Fruit fly (Drosophila melanogaster): Measurements from ENCODE around the gene CG8534.

The CG8534 gene

DNA sequence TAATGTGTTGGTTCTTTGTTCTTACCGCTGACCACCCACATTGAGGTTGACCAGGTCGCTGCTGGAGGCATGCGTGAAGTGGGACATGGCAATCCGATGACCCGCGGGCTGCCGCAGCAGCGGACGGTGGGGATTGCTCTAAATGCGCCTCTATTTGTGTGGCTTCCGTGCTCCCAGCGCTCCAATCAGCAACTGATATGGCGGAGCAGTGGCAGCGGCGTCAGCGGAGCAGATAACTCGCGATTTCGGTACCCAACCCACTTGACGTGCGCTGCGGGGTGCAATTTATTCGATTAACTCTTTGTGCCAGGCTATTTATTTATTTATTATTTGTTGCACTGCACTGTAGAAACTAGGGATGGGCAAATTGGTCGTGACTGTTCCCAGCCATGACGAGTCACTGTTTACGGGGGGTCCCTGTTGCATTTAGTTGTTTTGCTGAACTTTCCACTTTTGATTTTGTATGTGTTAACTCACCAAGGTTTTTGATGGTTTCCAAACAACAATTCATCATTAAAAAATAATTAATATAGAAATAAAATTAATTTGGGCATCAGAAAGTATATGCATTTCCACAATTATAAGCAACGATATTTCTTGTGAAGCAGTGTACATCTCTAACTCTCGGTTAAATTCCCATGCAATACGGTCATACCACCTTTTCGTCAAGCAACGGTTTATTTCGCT, 11.8 kb upstream of the CG8534 start, which contains the start of the genes CG9467 and CG8526 (continued):
- TF ChIP-seq emc (GFP tag; optimal IDR thresholded peaks at IDR 0.05) (no peak), CG18764 (GFP tag; optimal IDR thresholded peaks at IDR 0.05) (no peak), CG5953 (GFP tag; IDR thresholded peaks at IDR 0.05) (no peak), NfI (GFP tag; optimal IDR thresholded peaks at IDR 0.05) (peak; percentile 68), bab2 (GFP tag; optimal IDR thresholded peaks at IDR 0.05) (peak; percentile 49), tll (GFP tag; optimal IDR thresholded peaks at IDR 0.05) (peak in 1 of 2 experiments; percentile 44), kay (GFP tag; optimal IDR thresholded peaks at IDR 0.05) (no peak), ash1 (GFP tag; optimal IDR thresholded peaks at IDR 0.05) (no peak), CG7987 (GFP tag; optimal IDR thresholded peaks at IDR 0.05) (no peak), knrl (GFP tag; IDR thresholded peaks at IDR 0.05; ENCODE audit: partially characterized antibody) (peak; percentile 89), Rx (GFP tag; IDR thresholded peaks at IDR 0.05) (no peak), bsh (GFP tag; optimal IDR thresholded peaks at IDR 0.05) (peak in 1 of 2 experiments; percentile 48), B-H2 (GFP tag; optimal IDR thresholded peaks at IDR 0.05) (no peak), Lim3 (GFP tag; IDR thresholded peaks at IDR 0.05) (no peak), otp (GFP tag; IDR thresholded peaks at IDR 0.05) (0 out of 3 replicates have a peak, but pooled peaks have one; percentile 26), Dip3 (GFP tag; optimal IDR thresholded peaks at IDR 0.05) (peak; percentile 15), crp (GFP tag; optimal IDR thresholded peaks at IDR 0.05) (peak in 1 of 2 experiments; percentile 15), Hmr (GFP tag; optimal IDR thresholded peaks at IDR 0.05) (peak; percentile 74), crol (GFP tag; IDR thresholded peaks at IDR 0.05) (peak; percentile 24; the same call in 1 of the 2 replicates), scrt (GFP tag; optimal IDR thresholded peaks at IDR 0.05) (no peak), nom (GFP tag; optimal IDR thresholded peaks at IDR 0.05) (no peak), CG6813 (GFP tag; optimal IDR thresholded peaks at IDR 0.05) (no peak), Ravus (GFP tag; IDR thresholded peaks at IDR 0.05) (no peak), CG11085 (GFP tag; IDR thresholded peaks at IDR 0.05) (0 out of 2 replicates have a peak, but pooled peaks have one; percentile 52), CG4730 (GFP tag; IDR thresholded peaks at IDR 0.05) (0 out of 2 replicates have a peak, but pooled peaks have one; percentile 6), CG11723 (GFP tag; optimal IDR thresholded peaks at IDR 0.05) (no peak), hkb (optimal IDR thresholded peaks at IDR 0.05) (no peak), hkb (GFP tag; IDR thresholded peaks at IDR 0.05) (no peak), cato (GFP tag; optimal IDR thresholded peaks at IDR 0.05; ENCODE audit: borderline replicate concordance) (peak; percentile 44), CG3407 (GFP tag; optimal IDR thresholded peaks at IDR 0.05) (peak; percentile 38), CG10565 (GFP tag; optimal IDR thresholded peaks at IDR 0.05) (no peak), sqz (GFP tag; optimal IDR thresholded peaks at IDR 0.05) (no peak), lov (optimal IDR thresholded peaks at IDR 0.05) (no peak), lov (GFP tag; IDR thresholded peaks at IDR 0.05) (no peak), CG10462 (GFP tag; optimal IDR thresholded peaks at IDR 0.05) (peak; percentile 84), Abd-B (GFP tag; optimal IDR thresholded peaks at IDR 0.05) (peak; percentile 87), Dip2 (GFP tag; IDR thresholded peaks at IDR 0.05) (no peak), E2f2 (GFP tag; IDR thresholded peaks at IDR 0.05) (peak; percentile 82), HmgD (GFP tag; optimal IDR thresholded peaks at IDR 0.05) (no peak), croc (GFP tag; conservative IDR thresholded peaks at IDR 0.05) (peak; percentile 52; the same call in 2 of the 3 replicates), Ets65A (GFP tag) (peak; percentile 93), CG32772 (GFP tag; IDR thresholded peaks at IDR 0.05) (peak; percentile 51; the same call in 1 of the 2 replicates), zf30C (GFP tag; optimal IDR thresholded peaks at IDR 0.05) (no peak), CG17385 (GFP tag; optimal IDR thresholded peaks at IDR 0.05) (no peak), Kr (GFP tag; optimal IDR thresholded peaks at IDR 0.05) (no peak), seq (GFP tag; IDR thresholded peaks at IDR 0.05) (no peak), CG15073 (GFP tag; optimal IDR thresholded peaks at IDR 0.05) (peak; percentile 54), CG3838 (GFP tag; optimal IDR thresholded peaks at IDR 0.05) (no peak), ac (GFP tag; optimal IDR thresholded peaks at IDR 0.05) (no peak), CG2116 (GFP tag; optimal IDR thresholded peaks at IDR 0.05) (peak; percentile 77)

All from whole organism, embryonic.